Worm (Caenorhabditis elegans) whole organism, early embryonic: ENCODE results near the gene coh-3.

Experiments used
- B0310.2 ChIP-seq: sonication (generic microtip); optimal IDR thresholded peaks from 2 replicates; lab custom pipeline; 2016; ENCODE audit warnings: mild to moderate bottlenecking, missing genetic modification characterization, missing compliant biosample characterization
- F13C5.2 ChIP-seq: sonication (generic microtip); optimal IDR thresholded peaks from 2 replicates; lab custom pipeline; 2017; ENCODE audit warnings: mild to moderate bottlenecking, missing genetic modification characterization, inconsistent platforms, missing compliant biosample characterization
- aly-1 ChIP-seq: sonication (generic microtip); optimal IDR thresholded peaks from 2 replicates; lab custom pipeline; 2016; ENCODE audit warnings: missing genetic modification characterization, missing compliant biosample characterization
- ama-1 ChIP-seq: fragments of 150-350 bp; optimal IDR thresholded peaks from 2 replicates; lab custom pipeline; 2014
- ceh-13 ChIP-seq: fragments of 200-800 bp; sonication (Bioruptor generic); optimal IDR thresholded peaks from 2 replicates; lab custom pipeline; 2018; ENCODE audit warnings: mild to moderate bottlenecking, missing genetic modification characterization, missing compliant biosample characterization
- ceh-36 ChIP-seq: sonication (generic microtip); optimal IDR thresholded peaks from 2 replicates; lab custom pipeline; 2016; ENCODE audit warnings: missing genetic modification characterization, inconsistent platforms, missing compliant biosample characterization
- ets-7 ChIP-seq: sonication (generic microtip); optimal IDR thresholded peaks from 2 replicates; lab custom pipeline; 2016; ENCODE audit warnings: missing genotype, missing genetic modification characterization, missing compliant biosample characterization
- flt-1 ChIP-seq: fragments of 200-800 bp; sonication (Bioruptor generic); IDR thresholded peaks from 2 replicates; pipeline ENCODE4 v1.3.6; 2022; ENCODE audit warnings: missing genetic modification characterization, missing compliant biosample characterization
- hmbx-1 ChIP-seq: sonication (generic microtip); optimal IDR thresholded peaks from 2 replicates; lab custom pipeline; 2016; ENCODE audit warnings: mild to moderate bottlenecking, missing genetic modification characterization, missing compliant biosample characterization
- hmg-4 ChIP-seq: fragments of 200-800 bp; sonication (Bioruptor generic); optimal IDR thresholded peaks from 2 replicates; lab custom pipeline; 2018; ENCODE audit warnings: mild to moderate bottlenecking, missing genetic modification characterization, missing compliant biosample characterization
- hnd-1 ChIP-seq: sonication (generic microtip); optimal IDR thresholded peaks from 2 replicates; lab custom pipeline; 2016; ENCODE audit warnings: missing genetic modification characterization, missing compliant biosample characterization
- pes-1 ChIP-seq: fragments of 200-800 bp; sonication (Bioruptor generic); IDR thresholded peaks from 2 replicates; pipeline ENCODE4 v1.3.6; 2022; ENCODE audit warnings: missing genetic modification reagents, missing genetic modification characterization, missing compliant biosample characterization
- scrt-1 ChIP-seq: fragments of 200-800 bp; sonication (Bioruptor generic); IDR thresholded peaks from 2 replicates; pipeline ENCODE4 v1.3.6; 2022; ENCODE audit warnings: missing genetic modification characterization, missing compliant biosample characterization
- sea-1 ChIP-seq: fragments of 200-800 bp; sonication (Bioruptor generic); conservative IDR thresholded peaks from 2 replicates; pipeline ENCODE4 v1.3.6; 2022; ENCODE audit warnings: missing genetic modification characterization, missing compliant biosample characterization
- tbx-11 ChIP-seq: fragments of 200-800 bp; sonication (Bioruptor generic); IDR thresholded peaks from 2 replicates; pipeline ENCODE4 v1.3.6; 2022; ENCODE audit warnings: missing genetic modification characterization, missing compliant biosample characterization
- tbx-37 ChIP-seq: fragments of 200-800 bp; sonication (Bioruptor generic); conservative IDR thresholded peaks from 2 replicates; pipeline ENCODE4 v1.3.6; 2022; ENCODE audit warnings: missing genetic modification reagents, missing genetic modification characterization, missing compliant biosample characterization
- tra-4 ChIP-seq: sonication (generic microtip); optimal IDR thresholded peaks from 2 replicates; lab custom pipeline; 2017; ENCODE audit warnings: missing genetic modification characterization, missing compliant biosample characterization

coh-3 gene

ce11 chrV:14493665-14494064, 36.4 kb downstream of the coh-3 start:
- no peak for TF ChIP-seq hnd-1 (tag; lab: Kevin White, UChicago)
- TF ChIP-seq aly-1 (tag; lab: Kevin White, UChicago) = no peak
- no peak for TF ChIP-seq pes-1 (GFP tag; lab: Robert Waterston, UW)
- no peak for TF ChIP-seq flt-1 (GFP tag; lab: Robert Waterston, UW)
- TF ChIP-seq tbx-37 (GFP tag; lab: Robert Waterston, UW) = no peak
- TF ChIP-seq scrt-1 (GFP tag; lab: Robert Waterston, UW) = no peak
- no peak for TF ChIP-seq tra-4 (tag; lab: Kevin White, UChicago)
- no peak for TF ChIP-seq ceh-36 (tag; lab: Kevin White, UChicago)
- no peak for TF ChIP-seq sea-1
- no peak for TF ChIP-seq ama-1
- no peak for TF ChIP-seq tbx-11 (GFP tag; lab: Robert Waterston, UW)
- TF ChIP-seq B0310.2 = no peak
- no peak for TF ChIP-seq ets-7 (tag; lab: Kevin White, UChicago)
- TF ChIP-seq ceh-13 (GFP tag; lab: Kevin White, UChicago) = no peak

ce11 chrV:14495493-14495892, 38.3 kb downstream of the coh-3 start:
- TF ChIP-seq tbx-37 (GFP tag; lab: Robert Waterston, UW) (no peak), B0310.2 (no peak), tra-4 (tag; lab: Kevin White, UChicago) (no peak), tbx-11 (GFP tag; lab: Robert Waterston, UW) (no peak), hmg-4 (no peak), ets-7 (tag; lab: Kevin White, UChicago) (no peak), ceh-13 (GFP tag; lab: Kevin White, UChicago) (no peak), pes-1 (GFP tag; lab: Robert Waterston, UW) (no peak)

- TF ChIP-seq aly-1 (tag; lab: Kevin White, UChicago) = no peak
- TF ChIP-seq tra-4 (tag; lab: Kevin White, UChicago) = no peak
- TF ChIP-seq hmbx-1 = no peak
- TF ChIP-seq B0310.2 = no peak
- TF ChIP-seq F13C5.2 = no peak
- no peak for TF ChIP-seq hnd-1 (tag; lab: Kevin White, UChicago)
- TF ChIP-seq ama-1 = no peak
- TF ChIP-seq tbx-37 (GFP tag; lab: Robert Waterston, UW) = no peak
- TF ChIP-seq ceh-36 (tag; lab: Kevin White, UChicago) = no peak
- no peak for TF ChIP-seq ets-7 (tag; lab: Kevin White, UChicago)
- no peak for TF ChIP-seq sea-1
- TF ChIP-seq pes-1 (GFP tag; lab: Robert Waterston, UW) = no peak
- no peak for TF ChIP-seq ceh-13 (GFP tag; lab: Kevin White, UChicago)
- no peak for TF ChIP-seq tbx-11 (GFP tag; lab: Robert Waterston, UW)
- TF ChIP-seq hmg-4 = no peak
- no peak for TF ChIP-seq flt-1 (GFP tag; lab: Robert Waterston, UW)
- TF ChIP-seq scrt-1 (GFP tag; lab: Robert Waterston, UW) = no peak
Observed at ce11 chrV:14496446-14496845, 39.2 kb downstream of the coh-3 start.

ce11 chrV:14498204-14498603, 41.0 kb downstream of the coh-3 start:
- TF ChIP-seq aly-1 (tag; lab: Kevin White, UChicago) (no peak), tbx-11 (GFP tag; lab: Robert Waterston, UW) (no peak), ama-1 (no peak), pes-1 (GFP tag; lab: Robert Waterston, UW) (no peak), ceh-36 (tag; lab: Kevin White, UChicago) (no peak), tbx-37 (GFP tag; lab: Robert Waterston, UW) (no peak), hmg-4 (peak; percentile 80), ets-7 (tag; lab: Kevin White, UChicago) (no peak), flt-1 (GFP tag; lab: Robert Waterston, UW) (peak; percentile 40; the same call in 1 of the 2 replicates), B0310.2 (no peak), F13C5.2 (peak; percentile 13), sea-1 (no peak), ceh-13 (GFP tag; lab: Kevin White, UChicago) (no peak), tra-4 (tag; lab: Kevin White, UChicago) (no peak), hmbx-1 (no peak)

- TF ChIP-seq tbx-11 (GFP tag; lab: Robert Waterston, UW) = no peak
- no peak for TF ChIP-seq ceh-13 (GFP tag; lab: Kevin White, UChicago)
- no peak for TF ChIP-seq ets-7 (tag; lab: Kevin White, UChicago)
- no peak for TF ChIP-seq hnd-1 (tag; lab: Kevin White, UChicago)
- no peak for TF ChIP-seq flt-1 (GFP tag; lab: Robert Waterston, UW)
- no peak for TF ChIP-seq hmbx-1
- no peak for TF ChIP-seq scrt-1 (GFP tag; lab: Robert Waterston, UW)
- TF ChIP-seq F13C5.2 = no peak
- TF ChIP-seq aly-1 (tag; lab: Kevin White, UChicago) = no peak
- TF ChIP-seq ama-1 = no peak
- TF ChIP-seq sea-1 = no peak
- TF ChIP-seq tbx-37 (GFP tag; lab: Robert Waterston, UW) = no peak
- no peak for TF ChIP-seq pes-1 (GFP tag; lab: Robert Waterston, UW)
- TF ChIP-seq B0310.2 = no peak
- no peak for TF ChIP-seq hmg-4
- no peak for TF ChIP-seq ceh-36 (tag; lab: Kevin White, UChicago)
- no peak for TF ChIP-seq tra-4 (tag; lab: Kevin White, UChicago)
Observed at ce11 chrV:14499074-14499864, 42.0 kb downstream of the coh-3 start.

- no peak for TF ChIP-seq hmbx-1
- TF ChIP-seq ceh-36 (tag; lab: Kevin White, UChicago) = no peak
- no peak for TF ChIP-seq F13C5.2
- TF ChIP-seq tbx-37 (GFP tag; lab: Robert Waterston, UW) = no peak
- TF ChIP-seq sea-1 = no peak
Observed at ce11 chrV:14500554-14500953, 43.3 kb downstream of the coh-3 start.

ce11 chrV:14501136-14501535, 43.9 kb downstream of the coh-3 start, which contains the start of gene R02D5.24:
Gene R02D5.24 (plus strand): TSS chrV:14501340.
- TF ChIP-seq flt-1 (GFP tag; lab: Robert Waterston, UW) = peak; percentile 28; the same call in 1 of the 2 replicates
- TF ChIP-seq tra-4 (tag; lab: Kevin White, UChicago) = no peak
- TF ChIP-seq hmg-4 = peak; percentile 70
- peak; percentile 1 for TF ChIP-seq B0310.2
- no peak for TF ChIP-seq sea-1
- no peak for TF ChIP-seq F13C5.2
